Worm (Caenorhabditis elegans): ENCODE data around the gene W02H5.19.
A peak's percentile ranks its signal among the peaks of the same experiment; 100 is the strongest.

Gene W02H5.19

ce11 chrV:2652557-2653133 lies 14.0 kb downstream of the W02H5.19 start, which contains the start of the genes W02H5.8 and angl-1:
TSS of gene W02H5.8 (minus strand) at chrV:2652657.
TSS of gene angl-1 (plus strand) at chrV:2653083.
- TF ChIP-seq T22C8.4 (GFP tag; IDR thresholded peaks at IDR 0.05) = no peak
- TF ChIP-seq flt-1 (GFP tag; IDR thresholded peaks at IDR 0.05) = no peak
- no peak for TF ChIP-seq cog-1 (tag; optimal IDR thresholded peaks at IDR 0.05)
- TF ChIP-seq ztf-29 (GFP tag; IDR thresholded peaks at IDR 0.05) = no peak
- TF ChIP-seq ztf-23 (GFP tag; IDR thresholded peaks at IDR 0.05) = no peak
- no peak for TF ChIP-seq tab-1 (GFP tag; IDR thresholded peaks at IDR 0.05)

DNA sequence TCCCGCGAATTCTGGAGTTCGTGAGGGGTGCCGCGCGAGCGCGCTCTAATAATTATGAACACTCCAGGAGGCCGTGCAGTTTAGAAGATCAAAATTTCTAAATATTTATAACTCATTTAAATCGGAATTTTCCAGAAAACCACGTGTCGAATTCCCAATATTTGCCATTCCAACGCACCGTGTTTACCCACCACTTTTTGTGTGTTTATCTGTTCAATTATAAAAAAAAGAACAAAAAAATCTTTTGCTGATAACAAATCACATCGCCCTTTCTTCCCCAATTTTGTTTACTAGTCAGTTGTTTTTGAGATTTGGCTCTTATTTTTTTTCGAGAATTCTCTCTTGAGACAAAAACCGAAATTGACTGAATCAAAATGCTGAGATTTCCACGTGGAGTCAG lies 17.5 kb downstream of the W02H5.19 start:
- TF ChIP-seq med-1 (GFP tag; optimal IDR thresholded peaks at IDR 0.05; ENCODE audit: insufficient read depth) (no peak), klf-2 (GFP tag; conservative IDR thresholded peaks at IDR 0.05) (no peak), T22C8.4 (GFP tag; IDR thresholded peaks at IDR 0.05) (no peak), ref-1 (GFP tag; conservative IDR thresholded peaks at IDR 0.05) (no peak)

ce11 chrV:2657682-2658081 lies 19.0 kb downstream of the W02H5.19 start:
- TF ChIP-seq ztf-29 (GFP tag; IDR thresholded peaks at IDR 0.05) = no peak
- no peak for TF ChIP-seq cog-1 (tag; optimal IDR thresholded peaks at IDR 0.05)
- TF ChIP-seq ref-1 (GFP tag; conservative IDR thresholded peaks at IDR 0.05) = no peak
- no peak for TF ChIP-seq med-1 (GFP tag; optimal IDR thresholded peaks at IDR 0.05; ENCODE audit: insufficient read depth)
- TF ChIP-seq tab-1 (GFP tag; IDR thresholded peaks at IDR 0.05) = no peak
- no peak for TF ChIP-seq ztf-23 (GFP tag; IDR thresholded peaks at IDR 0.05)
- TF ChIP-seq klf-2 (GFP tag; conservative IDR thresholded peaks at IDR 0.05) = no peak
- TF ChIP-seq T22C8.4 (GFP tag; IDR thresholded peaks at IDR 0.05) = no peak
- TF ChIP-seq flt-1 (GFP tag; IDR thresholded peaks at IDR 0.05) = no peak

DNA sequence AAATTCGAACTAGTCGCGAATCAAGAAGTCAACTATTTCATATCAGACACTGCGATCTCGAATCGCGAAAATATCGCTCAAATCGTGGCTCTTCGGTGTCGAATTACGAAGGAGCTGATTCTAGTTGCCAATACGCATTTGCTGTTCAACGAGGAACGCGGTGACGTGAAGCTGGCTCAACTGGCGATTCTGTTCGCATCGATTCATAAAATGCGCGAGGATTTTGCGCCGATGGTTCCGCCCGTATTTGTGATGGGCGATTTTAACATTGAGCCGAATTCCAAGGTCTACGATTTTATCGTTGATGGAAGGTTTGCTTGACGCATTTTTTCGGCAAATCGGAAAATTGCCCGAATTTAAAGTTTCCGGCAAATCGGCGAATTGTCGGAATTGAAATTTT lies 21.8 kb downstream of the W02H5.19 start:
- TF ChIP-seq cog-1 (tag; optimal IDR thresholded peaks at IDR 0.05) = no peak
- TF ChIP-seq T22C8.4 (GFP tag; IDR thresholded peaks at IDR 0.05) = no peak
- TF ChIP-seq med-1 (GFP tag; optimal IDR thresholded peaks at IDR 0.05; ENCODE audit: insufficient read depth) = no peak
- TF ChIP-seq tab-1 (GFP tag; IDR thresholded peaks at IDR 0.05) = no peak
- TF ChIP-seq ztf-29 (GFP tag; IDR thresholded peaks at IDR 0.05) = no peak
- TF ChIP-seq ref-1 (GFP tag; conservative IDR thresholded peaks at IDR 0.05) = no peak
- no peak for TF ChIP-seq flt-1 (GFP tag; IDR thresholded peaks at IDR 0.05)
- TF ChIP-seq ztf-23 (GFP tag; IDR thresholded peaks at IDR 0.05) = no peak
- no peak for TF ChIP-seq klf-2 (GFP tag; conservative IDR thresholded peaks at IDR 0.05)

ce11 chrV:2664525-2665053 lies 25.9 kb downstream of the W02H5.19 start, which contains the start of gene ndx-2:
TSS of gene ndx-2 (minus strand) at chrV:2665003.
- TF ChIP-seq med-1 (GFP tag; optimal IDR thresholded peaks at IDR 0.05; ENCODE audit: insufficient read depth) = no peak
- TF ChIP-seq ztf-29 (GFP tag; IDR thresholded peaks at IDR 0.05) = 0 out of 2 replicates have a peak, but pooled peaks have one; percentile 7
- 0 out of 2 replicates have a peak, but pooled peaks have one; percentile 13 for TF ChIP-seq flt-1 (GFP tag; IDR thresholded peaks at IDR 0.05)
- TF ChIP-seq tab-1 (GFP tag; IDR thresholded peaks at IDR 0.05) = 0 out of 2 replicates have a peak, but pooled peaks have one; percentile 14
- no peak for TF ChIP-seq ref-1 (GFP tag; conservative IDR thresholded peaks at IDR 0.05)
- TF ChIP-seq klf-2 (GFP tag; conservative IDR thresholded peaks at IDR 0.05) = no peak
- TF ChIP-seq cog-1 (tag; optimal IDR thresholded peaks at IDR 0.05) = no peak
- TF ChIP-seq T22C8.4 (GFP tag; IDR thresholded peaks at IDR 0.05) = no peak
- TF ChIP-seq ztf-23 (GFP tag; IDR thresholded peaks at IDR 0.05) = no peak

DNA sequence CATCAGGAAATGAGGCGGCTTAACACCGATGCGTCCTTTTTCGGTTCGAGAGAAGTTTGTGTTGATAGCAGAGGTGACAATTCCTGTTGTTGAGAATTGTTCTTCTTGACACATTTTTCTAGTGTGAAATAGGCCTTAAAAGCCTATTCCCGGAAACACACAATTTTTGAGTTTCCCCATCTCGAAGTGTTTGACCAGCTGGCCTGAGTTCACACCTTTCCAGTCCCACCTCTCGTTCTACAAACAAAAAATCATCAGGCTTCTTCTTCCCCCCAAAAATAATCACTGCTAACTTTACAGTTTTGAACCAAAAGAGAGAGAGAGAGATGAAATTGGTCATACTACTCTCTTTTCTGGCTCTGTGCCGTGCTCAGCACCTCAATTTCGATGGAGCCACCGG lies 27.9 kb downstream of the W02H5.19 start, which contains the start of gene W02G9.4:
Gene W02G9.4 (plus strand): TSS at position 301 of the 400 bp plus-strand sequence.
- TF ChIP-seq flt-1 (GFP tag; IDR thresholded peaks at IDR 0.05) = no peak
- no peak for TF ChIP-seq ztf-29 (GFP tag; IDR thresholded peaks at IDR 0.05)
- TF ChIP-seq ztf-23 (GFP tag; IDR thresholded peaks at IDR 0.05) = no peak
- no peak for TF ChIP-seq cog-1 (tag; optimal IDR thresholded peaks at IDR 0.05)
- no peak for TF ChIP-seq med-1 (GFP tag; optimal IDR thresholded peaks at IDR 0.05; ENCODE audit: insufficient read depth)
- TF ChIP-seq tab-1 (GFP tag; IDR thresholded peaks at IDR 0.05) = no peak
- no peak for TF ChIP-seq ref-1 (GFP tag; conservative IDR thresholded peaks at IDR 0.05)
- no peak for TF ChIP-seq T22C8.4 (GFP tag; IDR thresholded peaks at IDR 0.05)
- TF ChIP-seq klf-2 (GFP tag; conservative IDR thresholded peaks at IDR 0.05) = no peak

DNA sequence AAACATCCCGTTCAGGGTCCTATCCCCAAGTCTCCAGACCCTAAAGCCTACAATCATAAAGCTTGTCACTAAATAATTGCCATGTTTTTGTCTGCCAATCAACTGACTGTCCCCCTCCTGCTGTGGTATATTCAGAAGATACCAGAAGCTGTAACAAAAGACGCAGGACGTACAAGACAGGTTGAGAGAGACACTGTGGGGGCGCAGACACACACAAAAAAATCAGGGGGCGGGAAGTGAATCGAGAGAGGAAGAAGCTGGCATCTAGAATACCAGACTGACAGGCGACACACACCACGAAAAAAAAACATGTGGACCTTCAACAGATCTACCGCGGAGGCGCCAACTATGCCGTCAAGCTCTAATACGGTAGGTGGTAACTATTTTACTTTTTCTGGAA lies 32.5 kb downstream of the W02H5.19 start, which contains the start of gene kel-8:
Gene kel-8 (plus strand): TSS at position 301 of the 400 bp plus-strand sequence.
- TF ChIP-seq klf-2 (GFP tag; conservative IDR thresholded peaks at IDR 0.05) (no peak), flt-1 (GFP tag; IDR thresholded peaks at IDR 0.05) (no peak), tab-1 (GFP tag; IDR thresholded peaks at IDR 0.05) (no peak), med-1 (GFP tag; optimal IDR thresholded peaks at IDR 0.05; ENCODE audit: insufficient read depth) (no peak), ztf-23 (GFP tag; IDR thresholded peaks at IDR 0.05) (no peak), cog-1 (tag; optimal IDR thresholded peaks at IDR 0.05) (no peak), ref-1 (GFP tag; conservative IDR thresholded peaks at IDR 0.05) (no peak), ztf-29 (GFP tag; IDR thresholded peaks at IDR 0.05) (no peak), T22C8.4 (GFP tag; IDR thresholded peaks at IDR 0.05) (no peak)

- TF ChIP-seq ztf-23 (GFP tag; IDR thresholded peaks at IDR 0.05) (no peak), ref-1 (GFP tag; conservative IDR thresholded peaks at IDR 0.05) (no peak), tab-1 (GFP tag; IDR thresholded peaks at IDR 0.05) (no peak), klf-2 (GFP tag; conservative IDR thresholded peaks at IDR 0.05) (no peak), cog-1 (tag; optimal IDR thresholded peaks at IDR 0.05) (peak; percentile 55), flt-1 (GFP tag; IDR thresholded peaks at IDR 0.05) (peak; percentile 53; the same call in 1 of the 2 replicates), T22C8.4 (GFP tag; IDR thresholded peaks at IDR 0.05) (no peak)
These were observed 33.9 kb downstream of the W02H5.19 start, which contains the start of gene W02G9.3 for ce11 chrV:2672603-2673002. TSS of gene W02G9.3 (plus strand) at chrV:2672986.

ce11 chrV:2673807-2674206 lies 35.1 kb downstream of the W02H5.19 start:
- TF ChIP-seq ztf-23 (GFP tag; IDR thresholded peaks at IDR 0.05) (peak; percentile 85), klf-2 (GFP tag; conservative IDR thresholded peaks at IDR 0.05) (0 out of 2 replicates have a peak, but pooled peaks have one; percentile 25), ztf-29 (GFP tag; IDR thresholded peaks at IDR 0.05) (no peak), T22C8.4 (GFP tag; IDR thresholded peaks at IDR 0.05) (no peak), flt-1 (GFP tag; IDR thresholded peaks at IDR 0.05) (peak; percentile 86), med-1 (GFP tag; optimal IDR thresholded peaks at IDR 0.05; ENCODE audit: insufficient read depth) (peak; percentile 45), tab-1 (GFP tag; IDR thresholded peaks at IDR 0.05) (peak; percentile 86), ref-1 (GFP tag; conservative IDR thresholded peaks at IDR 0.05) (peak; percentile 67), cog-1 (tag; optimal IDR thresholded peaks at IDR 0.05) (no peak)
